Worm (Caenorhabditis elegans) whole organism, L2 larva: ENCODE data around the gene C46E10.8.

Experiments used
- F13H6.1 ChIP-seq: sonication (generic microtip); optimal IDR thresholded peaks from 2 replicates; lab custom pipeline; 2016; ENCODE audit warnings: missing genetic modification characterization, missing compliant biosample characterization
- R02D3.7 ChIP-seq: fragments of 150-350 bp; optimal IDR thresholded peaks from 2 replicates; lab custom pipeline; 2014; ENCODE audit warnings: missing biosample characterization, missing genetic modification characterization
- alr-1 ChIP-seq: fragments of 150-350 bp; optimal IDR thresholded peaks from 2 replicates; lab custom pipeline; 2014; ENCODE audit warnings: missing biosample characterization, missing genetic modification characterization
- aly-2 ChIP-seq: fragments of 150-350 bp; optimal IDR thresholded peaks from 2 replicates; lab custom pipeline; 2014; ENCODE audit warnings: missing biosample characterization, missing genetic modification characterization
- blmp-1 ChIP-seq: sonication (generic microtip); optimal IDR thresholded peaks from 2 replicates; lab custom pipeline; 2017; ENCODE audit warnings: missing genetic modification characterization, mild to moderate bottlenecking, missing compliant biosample characterization, antibody characterized with exemption, moderate library complexity; ENCODE audit not compliant: insufficient read depth
- ceh-16 ChIP-seq: fragments of 150-350 bp; optimal IDR thresholded peaks from 2 replicates; lab custom pipeline; 2014; ENCODE audit warnings: missing biosample characterization, missing genetic modification characterization
- ceh-82 ChIP-seq: fragments of 150-350 bp; optimal IDR thresholded peaks from 2 replicates; lab custom pipeline; 2014; ENCODE audit warnings: missing biosample characterization, missing genetic modification characterization
- crh-2 ChIP-seq: sonication (generic microtip); optimal IDR thresholded peaks from 2 replicates; lab custom pipeline; 2017; ENCODE audit warnings: missing biosample characterization, missing genetic modification characterization
- dmd-4 ChIP-seq: sonication (generic microtip); optimal IDR thresholded peaks from 2 replicates; lab custom pipeline; 2017; ENCODE audit warnings: missing biosample characterization, missing genetic modification characterization
- egl-27 ChIP-seq: sonication (generic microtip); optimal IDR thresholded peaks from 3 replicates; lab custom pipeline; 2017; ENCODE audit warnings: missing biosample characterization, missing genetic modification reagents, missing genetic modification characterization
- lin-13 ChIP-seq: fragments of 150-350 bp; optimal IDR thresholded peaks from 2 replicates; lab custom pipeline; 2014; ENCODE audit warnings: missing biosample characterization, missing genetic modification reagents, missing genetic modification characterization
- lin-39 ChIP-seq: fragments of 150-350 bp; optimal IDR thresholded peaks from 2 replicates; lab custom pipeline; 2014; ENCODE audit warnings: missing biosample characterization, missing genetic modification reagents, missing genetic modification characterization
- lsy-2 ChIP-seq, 2 experiments: fragments of 150-350 bp in 1 of 2; sonication (generic microtip) in 1 of 2; optimal IDR thresholded peaks; 2 replicates each; lab custom pipeline; 2014 to 2017; ENCODE audit warnings: missing biosample characterization in 2 of 2, missing genetic modification characterization in 2 of 2
- mab-5 ChIP-seq: fragments of 150-350 bp; optimal IDR thresholded peaks from 2 replicates; lab custom pipeline; 2014; ENCODE audit warnings: missing biosample characterization, missing genetic modification characterization
- mbf-1 ChIP-seq: sonication (generic microtip); optimal IDR thresholded peaks from 2 replicates; lab custom pipeline; 2017; ENCODE audit warnings: missing biosample characterization, missing genetic modification characterization
- mdl-1 ChIP-seq, 2 experiments: fragments of 150-350 bp in 1 of 2; sonication (generic microtip) in 1 of 2; optimal IDR thresholded peaks; 2 replicates each; lab custom pipeline; 2017; ENCODE audit warnings: missing biosample characterization in 2 of 2, missing genetic modification characterization in 2 of 2
- nhr-10 ChIP-seq: sonication (generic microtip); optimal IDR thresholded peaks from 2 replicates; lab custom pipeline; 2017; ENCODE audit warnings: missing biosample characterization, missing genetic modification characterization
- nhr-12 ChIP-seq: fragments of 150-350 bp; optimal IDR thresholded peaks from 2 replicates; lab custom pipeline; 2014; ENCODE audit warnings: missing biosample characterization, missing genetic modification characterization
- nhr-129 ChIP-seq: fragments of 150-350 bp; optimal IDR thresholded peaks from 2 replicates; lab custom pipeline; 2014; ENCODE audit warnings: missing biosample characterization, missing genetic modification characterization
- nhr-23 ChIP-seq: fragments of 150-350 bp; optimal IDR thresholded peaks from 2 replicates; lab custom pipeline; 2014; ENCODE audit warnings: missing biosample characterization, missing genetic modification reagents, missing genetic modification characterization
- nhr-25 ChIP-seq: fragments of 150-350 bp; sonication (generic microtip); optimal IDR thresholded peaks from 3 replicates; lab custom pipeline; 2014; ENCODE audit warnings: missing biosample characterization, missing genetic modification characterization
- nhr-6 ChIP-seq: fragments of 150-350 bp; optimal IDR thresholded peaks from 2 replicates; lab custom pipeline; 2014; ENCODE audit warnings: missing biosample characterization, missing genetic modification characterization
- peb-1 ChIP-seq: fragments of 150-350 bp; optimal IDR thresholded peaks from 2 replicates; lab custom pipeline; 2014; ENCODE audit warnings: missing biosample characterization, missing genetic modification characterization
- sem-4 ChIP-seq: fragments of 150-350 bp; optimal IDR thresholded peaks from 2 replicates; lab custom pipeline; 2014; ENCODE audit warnings: missing biosample characterization, missing genetic modification reagents, missing genetic modification characterization
- skn-1 ChIP-seq: sonication (generic microtip); optimal IDR thresholded peaks from 2 replicates; lab custom pipeline; 2017; ENCODE audit warnings: missing biosample characterization, missing genetic modification characterization
- sma-3 ChIP-seq: sonication (generic microtip); optimal IDR thresholded peaks from 2 replicates; lab custom pipeline; 2016; ENCODE audit warnings: missing genetic modification reagents, missing genetic modification characterization, missing compliant biosample characterization
- sma-9 ChIP-seq, 2 experiments: fragments of 150-350 bp in 1 of 2; sonication (generic microtip) in 1 of 2; optimal IDR thresholded peaks; 2 replicates each; lab custom pipeline; 2014 to 2016; ENCODE audit warnings: missing genetic modification characterization in 2 of 2, mild to moderate bottlenecking in 1 of 2, missing biosample characterization in 1 of 2, missing compliant biosample characterization in 1 of 2, missing genetic modification reagents in 1 of 2, moderate library complexity in 1 of 2
- snpc-4 ChIP-seq: fragments of 150-350 bp; optimal IDR thresholded peaks from 2 replicates; lab custom pipeline; 2014; ENCODE audit warnings: missing biosample characterization, missing genetic modification characterization
- unc-39 ChIP-seq: fragments of 150-350 bp; optimal IDR thresholded peaks from 2 replicates; lab custom pipeline; 2014; ENCODE audit warnings: missing biosample characterization, missing genetic modification characterization
- unc-55 ChIP-seq: fragments of 150-350 bp; sonication (generic microtip); optimal IDR thresholded peaks from 3 replicates; lab custom pipeline; 2014; ENCODE audit warnings: missing biosample characterization, missing genetic modification reagents, missing genetic modification characterization
- zag-1 ChIP-seq: fragments of 150-350 bp; optimal IDR thresholded peaks from 2 replicates; lab custom pipeline; 2014; ENCODE audit warnings: missing biosample characterization, missing genetic modification characterization
- ztf-4 ChIP-seq: fragments of 150-350 bp; optimal IDR thresholded peaks from 2 replicates; lab custom pipeline; 2014; ENCODE audit warnings: missing biosample characterization, missing genetic modification characterization

Gene C46E10.8

ce11 chrII:3753598-3753997 lies 25.7 kb upstream of the C46E10.8 start, which contains the start of gene rcd-1:
Gene rcd-1, plus strand, starts transcription at chrII:3753898.
- TF ChIP-seq ceh-82 (no peak), ceh-16 (tag; lab: Kevin White, UChicago) (no peak), lin-39 (tag; lab: Kevin White, UChicago) (no peak), snpc-4 (no peak), mdl-1 (tag; optimal IDR thresholded peaks at IDR 0.05; lab: Kevin White, UChicago) (no peak)

- TF ChIP-seq nhr-129 (tag; lab: Kevin White, UChicago), result no peak
- no peak for TF ChIP-seq nhr-23 (tag; lab: Kevin White, UChicago)
- no peak for TF ChIP-seq aly-2
- TF ChIP-seq nhr-12 (tag; lab: Kevin White, UChicago), result no peak
Observed at ce11 chrII:3752184-3752583, 24.3 kb upstream of the C46E10.8 start, which contains the start of gene sdz-11. Gene sdz-11, minus strand, starts transcription at chrII:3752284.

DNA sequence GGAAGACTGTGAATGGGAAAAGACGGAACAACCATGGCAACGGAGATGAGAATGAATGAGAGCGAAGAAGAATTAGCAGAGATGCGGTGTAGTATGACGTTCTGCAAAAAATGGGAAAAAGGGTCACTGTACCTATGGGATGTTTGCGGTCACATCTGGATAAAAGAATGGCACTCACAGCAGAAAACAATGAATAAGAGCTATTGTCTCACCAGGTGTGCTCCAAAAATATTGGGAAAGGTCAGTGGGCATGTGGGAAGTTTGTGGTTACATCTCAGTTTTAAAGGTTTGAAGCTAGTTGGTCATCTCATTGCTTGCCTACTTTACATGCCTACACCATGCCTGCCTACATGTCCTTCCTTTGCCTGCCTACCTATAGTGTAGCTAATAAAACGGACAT lies 22.8 kb upstream of the C46E10.8 start, which contains the start of gene fbxb-91:
TSS of gene fbxb-91 (minus strand) at position 101 of the 400 bp plus-strand sequence.
- TF ChIP-seq sem-4, result no peak
- TF ChIP-seq nhr-25 (tag; lab: Kevin White, UChicago), result no peak
- TF ChIP-seq sma-3 (GFP tag; lab: Kevin White, UChicago), result no peak
- no peak for TF ChIP-seq unc-39 (tag; lab: Kevin White, UChicago)
- TF ChIP-seq nhr-12 (tag; lab: Kevin White, UChicago), result no peak
- TF ChIP-seq ztf-4 (tag; lab: Kevin White, UChicago), result no peak
- no peak for TF ChIP-seq unc-55 (GFP tag; lab: Kevin White, UChicago)
- TF ChIP-seq ceh-16 (tag; lab: Kevin White, UChicago), result no peak
- no peak for TF ChIP-seq alr-1 (tag; lab: Kevin White, UChicago)

- no peak for TF ChIP-seq lin-39 (tag; lab: Kevin White, UChicago)
- TF ChIP-seq peb-1, result no peak
- TF ChIP-seq lsy-2 (tag; optimal IDR thresholded peaks at IDR 0.05; lab: Kevin White, UChicago), result no peak
- TF ChIP-seq snpc-4, result no peak
Observed at ce11 chrII:3748719-3749118, 20.8 kb upstream of the C46E10.8 start, which contains the start of gene fbxb-90. Gene fbxb-90, minus strand, starts transcription at chrII:3748819.

DNA sequence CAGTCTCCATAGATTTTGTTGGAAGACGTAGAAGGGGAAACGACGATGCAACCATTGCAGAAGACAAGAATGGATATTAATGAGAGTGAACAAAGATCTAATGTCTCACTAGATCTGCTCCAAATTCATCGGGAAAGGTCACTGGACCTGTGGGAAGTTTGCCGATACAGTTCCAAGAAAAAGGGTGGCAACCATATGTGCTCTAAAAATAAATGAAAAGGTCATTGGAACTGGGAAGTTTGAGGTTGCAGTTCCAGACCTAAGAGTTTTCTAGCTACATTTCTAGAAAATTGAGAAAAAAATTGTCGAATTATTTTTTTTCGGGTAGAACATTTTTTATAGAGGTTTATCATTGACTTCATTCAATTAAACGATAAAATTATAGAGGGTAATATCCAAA lies 19.5 kb upstream of the C46E10.8 start, which contains the start of gene fbxb-92:
TSS of gene fbxb-92 (minus strand) at position 101 of the 400 bp plus-strand sequence.
- TF ChIP-seq unc-39 (tag; lab: Kevin White, UChicago) (no peak), mab-5 (tag; lab: Kevin White, UChicago) (no peak), ceh-16 (tag; lab: Kevin White, UChicago) (no peak), lin-39 (tag; lab: Kevin White, UChicago) (no peak), crh-2 (tag; lab: Kevin White, UChicago) (no peak)
- TF ChIP-seq, all 48 proteins: peak for 0

ce11 chrII:3743684-3744200 lies 15.8 kb upstream of the C46E10.8 start, which contains the start of gene nta-1:
Gene nta-1, minus strand, starts transcription at chrII:3743814.
- TF ChIP-seq sma-9 (GFP tag; optimal IDR thresholded peaks at IDR 0.05; lab: Kevin White, UChicago) (peak; percentile 62), sma-9 (tag; optimal IDR thresholded peaks at IDR 0.05; lab: Kevin White, UChicago) (no peak), skn-1 (tag; lab: Kevin White, UChicago) (no peak)

ce11 chrII:3741584-3741983 lies 13.7 kb upstream of the C46E10.8 start, which contains the start of gene F12E12.1:
Gene F12E12.1, plus strand, starts transcription at chrII:3741884.
- TF ChIP-seq dmd-4 (tag; lab: Kevin White, UChicago) (no peak), F13H6.1 (tag; lab: Kevin White, UChicago) (no peak), nhr-10 (tag; lab: Kevin White, UChicago) (no peak), blmp-1 (tag; lab: Kevin White, UChicago) (no peak), aly-2 (no peak), nhr-25 (tag; lab: Kevin White, UChicago) (no peak), ceh-16 (tag; lab: Kevin White, UChicago) (no peak), sma-3 (GFP tag; lab: Kevin White, UChicago) (no peak), R02D3.7 (no peak), lin-13 (GFP tag; lab: Kevin White, UChicago) (no peak), ceh-82 (no peak), mbf-1 (tag; lab: Kevin White, UChicago) (no peak), mdl-1 (tag; optimal IDR thresholded peaks at IDR 0.05; lab: Kevin White, UChicago) (no peak), ztf-4 (tag; lab: Kevin White, UChicago) (no peak), egl-27 (tag; lab: Kevin White, UChicago) (no peak), mab-5 (tag; lab: Kevin White, UChicago) (no peak), zag-1 (no peak), nhr-6 (tag; lab: Kevin White, UChicago) (no peak), crh-2 (tag; lab: Kevin White, UChicago) (no peak)
